Fruit fly (Drosophila melanogaster) whole organism, embryonic: ENCODE results near the gene CG8563.

Experiments
- Aef1 ChIP-seq: fragments of 200-800 bp; sonication (Bioruptor generic); IDR thresholded peaks from 3 replicates; pipeline ENCODE4 v1.3.6; 2022; ENCODE audit warnings: missing biosample characterization, missing genetic modification characterization
- Antp ChIP-seq: fragments of 200-800 bp; sonication (Bioruptor generic); optimal IDR thresholded peaks from 3 replicates; lab custom pipeline; 2016; ENCODE audit warnings: missing biosample characterization, missing genetic modification characterization
- CG10267 ChIP-seq: fragments of 200-800 bp; sonication (Bioruptor generic); optimal IDR thresholded peaks from 2 replicates; lab custom pipeline; 2018; ENCODE audit warnings: missing biosample characterization, mild to moderate bottlenecking, missing genetic modification characterization, moderate library complexity
- CG10274 ChIP-seq: fragments of 200-800 bp; sonication (Bioruptor generic); optimal IDR thresholded peaks from 3 replicates; lab custom pipeline; 2017; ENCODE audit warnings: missing biosample characterization, mild to moderate bottlenecking, missing genetic modification characterization
- CG10565 ChIP-seq: fragments of 200-800 bp; sonication (Bioruptor generic); optimal IDR thresholded peaks from 3 replicates; lab custom pipeline; 2016; ENCODE audit warnings: missing biosample characterization, mild to moderate bottlenecking, missing genetic modification characterization
- CG12659 ChIP-seq: fragments of 200-800 bp; sonication (Bioruptor generic); optimal IDR thresholded peaks from 3 replicates; lab custom pipeline; 2017; ENCODE audit warnings: mild to moderate bottlenecking, missing biosample characterization, missing genetic modification reagents, missing genetic modification characterization
- CG14441 ChIP-seq: fragments of 200-800 bp; sonication (Bioruptor generic); IDR thresholded peaks from 2 replicates; pipeline ENCODE4 v1.3.6; 2022; ENCODE audit warnings: missing biosample characterization, missing genetic modification characterization
- CG14710 ChIP-seq: fragments of 200-800 bp; sonication (Bioruptor generic); optimal IDR thresholded peaks from 3 replicates; lab custom pipeline; 2019; ENCODE audit warnings: missing biosample characterization, mild to moderate bottlenecking, missing genetic modification characterization, moderate library complexity
- CG15696 ChIP-seq: fragments of 200-800 bp; sonication (Bioruptor generic); optimal IDR thresholded peaks from 2 replicates; lab custom pipeline; 2019; ENCODE audit warnings: missing biosample characterization, mild to moderate bottlenecking, missing genetic modification characterization, moderate library complexity
- CG16779 ChIP-seq: fragments of 200-800 bp; sonication (Bioruptor generic); IDR thresholded peaks from 2 replicates; pipeline ENCODE4 v1.3.6; 2022; ENCODE audit warnings: missing biosample characterization, missing genetic modification characterization
- CG2875 ChIP-seq: fragments of 200-800 bp; sonication (Bioruptor generic); optimal IDR thresholded peaks from 2 replicates; lab custom pipeline; 2017; ENCODE audit warnings: missing biosample characterization, mild to moderate bottlenecking, missing genetic modification characterization, missing genetic modification reagents
- CG3065 ChIP-seq: fragments of 200-800 bp; sonication (Bioruptor generic); optimal IDR thresholded peaks from 2 replicates; lab custom pipeline; 2016; ENCODE audit warnings: missing biosample characterization, missing genetic modification characterization
- CG32767 ChIP-seq: fragments of 200-800 bp; sonication (Bioruptor generic); IDR thresholded peaks from 2 replicates; pipeline ENCODE4 v1.3.6; 2022; ENCODE audit warnings: missing biosample characterization, missing genetic modification characterization
- CG33213 ChIP-seq: fragments of 200-800 bp; sonication (Bioruptor generic); optimal IDR thresholded peaks from 3 replicates; lab custom pipeline; 2016; ENCODE audit warnings: missing biosample characterization, missing genetic modification characterization
- CG4360 ChIP-seq: fragments of 200-800 bp; sonication (Bioruptor generic); IDR thresholded peaks from 2 replicates; pipeline ENCODE4 v1.3.6; 2022; ENCODE audit warnings: missing biosample characterization, missing genetic modification characterization
- CG43689 ChIP-seq: fragments of 200-800 bp; sonication (Bioruptor generic); IDR thresholded peaks from 2 replicates; pipeline ENCODE4 v1.3.6; 2022; ENCODE audit warnings: missing biosample characterization, missing genetic modification characterization
- CG8359 ChIP-seq: fragments of 200-800 bp; sonication (Bioruptor generic); optimal IDR thresholded peaks from 2 replicates; lab custom pipeline; 2017; ENCODE audit warnings: missing biosample characterization, mild to moderate bottlenecking, missing genetic modification characterization, borderline replicate concordance
- CG8924 ChIP-seq: fragments of 200-800 bp; optimal IDR thresholded peaks from 3 replicates; lab custom pipeline; 2019; ENCODE audit warnings: missing biosample characterization, mild to moderate bottlenecking, missing genetic modification characterization, moderate library complexity
- CG9437 ChIP-seq: fragments of 200-800 bp; sonication (Bioruptor generic); optimal IDR thresholded peaks from 2 replicates; lab custom pipeline; 2018; ENCODE audit warnings: missing biosample characterization, mild to moderate bottlenecking, missing genetic modification characterization
- CG9817 ChIP-seq: fragments of 200-800 bp; sonication (Bioruptor generic); optimal IDR thresholded peaks from 2 replicates; lab custom pipeline; 2018; ENCODE audit warnings: missing biosample characterization, mild to moderate bottlenecking, missing genetic modification characterization, moderate library complexity
- HHEX ChIP-seq: fragments of 200-800 bp; sonication (Bioruptor generic); optimal IDR thresholded peaks from 3 replicates; lab custom pipeline; 2017; ENCODE audit warnings: missing biosample characterization, mild to moderate bottlenecking, missing genetic modification characterization, missing genetic modification reagents
- HLH54F ChIP-seq: fragments of 200-800 bp; sonication (Bioruptor generic); optimal IDR thresholded peaks from 3 replicates; lab custom pipeline; 2016; ENCODE audit warnings: missing biosample characterization, missing genetic modification characterization
- Hr78 ChIP-seq, 2 experiments: fragments of 200-800 bp in 1 of 2; fragments of >200 bp in 1 of 2; sonication (Bioruptor generic) in 1 of 2; optimal IDR thresholded peaks; 2 replicates each; lab custom pipeline; 2017 to 2019; ENCODE audit warnings: missing biosample characterization in 2 of 2, missing genetic modification characterization in 2 of 2, mild to moderate bottlenecking in 1 of 2, moderate library complexity in 1 of 2
- Lim3 ChIP-seq: fragments of 200-800 bp; sonication (Bioruptor generic); IDR thresholded peaks from 2 replicates; pipeline ENCODE4 v1.3.6; 2022; ENCODE audit warnings: missing biosample characterization, missing genetic modification characterization
- MTF-1 ChIP-seq: fragments of 200-800 bp; sonication (Bioruptor generic); optimal IDR thresholded peaks from 2 replicates; lab custom pipeline; 2018; ENCODE audit warnings: missing biosample characterization, mild to moderate bottlenecking, missing genetic modification characterization, borderline replicate concordance
- Meics ChIP-seq: fragments of 200-800 bp; sonication (Bioruptor generic); optimal IDR thresholded peaks from 2 replicates; lab custom pipeline; 2017; ENCODE audit warnings: missing biosample characterization, mild to moderate bottlenecking, missing genetic modification characterization
- Nf-YB ChIP-seq: fragments of 200-800 bp; sonication (Bioruptor generic); optimal IDR thresholded peaks from 3 replicates; lab custom pipeline; 2019; ENCODE audit warnings: missing biosample characterization, mild to moderate bottlenecking, missing genetic modification characterization, moderate library complexity
- Oli ChIP-seq: fragments of 200-800 bp; sonication (Bioruptor generic); optimal IDR thresholded peaks from 2 replicates; lab custom pipeline; 2018; ENCODE audit warnings: missing biosample characterization, mild to moderate bottlenecking, missing genetic modification characterization, moderate library complexity
- Side ChIP-seq: fragments of 200-800 bp; sonication (Bioruptor generic); optimal IDR thresholded peaks from 2 replicates; lab custom pipeline; 2016; ENCODE audit warnings: missing biosample characterization, missing genetic modification characterization
- Sry-β ChIP-seq: fragments of 200-800 bp; sonication (Bioruptor generic); optimal IDR thresholded peaks from 2 replicates; lab custom pipeline; 2018; ENCODE audit warnings: missing biosample characterization, mild to moderate bottlenecking, missing genetic modification characterization, moderate library complexity
- ab ChIP-seq: fragments of 200-800 bp; sonication (Bioruptor generic); optimal IDR thresholded peaks from 2 replicates; lab custom pipeline; 2016; ENCODE audit warnings: missing biosample characterization, missing genetic modification characterization
- ac ChIP-seq: fragments of 200-800 bp; sonication (Bioruptor generic); optimal IDR thresholded peaks from 3 replicates; lab custom pipeline; 2017; ENCODE audit warnings: missing biosample characterization, mild to moderate bottlenecking, missing genetic modification characterization
- dysf ChIP-seq: fragments of 200-800 bp; sonication (Bioruptor generic); IDR thresholded peaks from 3 replicates; pipeline ENCODE4 v1.3.6; 2022; ENCODE audit warnings: missing biosample characterization, missing genetic modification characterization
- gfzf ChIP-seq: fragments of 200-800 bp; sonication (Bioruptor generic); optimal IDR thresholded peaks from 2 replicates; lab custom pipeline; 2016; ENCODE audit warnings: missing biosample characterization, mild to moderate bottlenecking, missing genetic modification characterization, moderate library complexity
- gro ChIP-seq: fragments of 200-800 bp; sonication (Bioruptor generic); optimal IDR thresholded peaks from 2 replicates; lab custom pipeline; 2016; ENCODE audit warnings: missing biosample characterization, missing genetic modification characterization
- ham ChIP-seq: fragments of 200-800 bp; sonication (Bioruptor generic); IDR thresholded peaks from 2 replicates; pipeline ENCODE4 v1.3.6; 2022; ENCODE audit warnings: missing biosample characterization, missing genetic modification characterization
- hb ChIP-seq: fragments of 200-800 bp; sonication (Bioruptor generic); IDR thresholded peaks from 3 replicates; pipeline ENCODE4 v1.3.6; 2022; ENCODE audit warnings: missing biosample characterization, missing genetic modification characterization; ENCODE audit not compliant: partially characterized antibody
- jing ChIP-seq: fragments of 200-800 bp; sonication (Bioruptor generic); optimal IDR thresholded peaks from 2 replicates; lab custom pipeline; 2018; ENCODE audit warnings: missing biosample characterization, mild to moderate bottlenecking, missing genetic modification characterization
- jumu ChIP-seq: fragments of 200-800 bp; sonication (Bioruptor generic); optimal IDR thresholded peaks from 3 replicates; lab custom pipeline; 2016; ENCODE audit warnings: missing biosample characterization, missing genetic modification characterization
- maf-S ChIP-seq: fragments of 200-800 bp; sonication (Bioruptor generic); optimal IDR thresholded peaks from 2 replicates; lab custom pipeline; 2016; ENCODE audit warnings: missing biosample characterization, missing genetic modification characterization
- pho ChIP-seq: fragments of 200-800 bp; sonication (Bioruptor generic); optimal IDR thresholded peaks from 2 replicates; lab custom pipeline; 2016; ENCODE audit warnings: missing biosample characterization, missing genetic modification characterization
- pita ChIP-seq: fragments of 200-800 bp; sonication (Bioruptor generic); optimal IDR thresholded peaks from 2 replicates; lab custom pipeline; 2017; ENCODE audit warnings: missing biosample characterization, mild to moderate bottlenecking, missing genetic modification characterization
- pum ChIP-seq: fragments of 200-800 bp; sonication (Bioruptor generic); optimal IDR thresholded peaks from 2 replicates; lab custom pipeline; 2016; ENCODE audit warnings: missing biosample characterization, missing genetic modification characterization
- repo ChIP-seq: fragments of 200-800 bp; sonication (Bioruptor generic); optimal IDR thresholded peaks from 2 replicates; lab custom pipeline; 2016; ENCODE audit warnings: missing biosample characterization, missing genetic modification characterization
- seq ChIP-seq: fragments of 200-800 bp; sonication (Bioruptor generic); IDR thresholded peaks from 2 replicates; pipeline ENCODE4 v1.3.6; 2022; ENCODE audit warnings: missing biosample characterization, missing genetic modification characterization
- stwl ChIP-seq: fragments of 200-800 bp; sonication (Bioruptor generic); optimal IDR thresholded peaks from 3 replicates; lab custom pipeline; 2018; ENCODE audit warnings: missing biosample characterization, mild to moderate bottlenecking, missing genetic modification characterization, moderate library complexity
- tna ChIP-seq: fragments of 200-800 bp; sonication (Bioruptor generic); IDR thresholded peaks from 2 replicates; pipeline ENCODE4 v1.3.6; 2022; ENCODE audit warnings: missing biosample characterization, missing genetic modification characterization; ENCODE audit not compliant: partially characterized antibody
- ttk ChIP-seq: fragments of 200-800 bp; sonication (Bioruptor generic); IDR thresholded peaks from 2 replicates; pipeline ENCODE4 v2.1.2; 2022; ENCODE audit warnings: missing biosample characterization, missing genetic modification characterization
- twi ChIP-seq: fragments of 200-800 bp; optimal IDR thresholded peaks from 2 replicates; lab custom pipeline; 2019; ENCODE audit warnings: missing biosample characterization, mild to moderate bottlenecking, missing genetic modification characterization, moderate library complexity

Gene CG8563

DNA sequence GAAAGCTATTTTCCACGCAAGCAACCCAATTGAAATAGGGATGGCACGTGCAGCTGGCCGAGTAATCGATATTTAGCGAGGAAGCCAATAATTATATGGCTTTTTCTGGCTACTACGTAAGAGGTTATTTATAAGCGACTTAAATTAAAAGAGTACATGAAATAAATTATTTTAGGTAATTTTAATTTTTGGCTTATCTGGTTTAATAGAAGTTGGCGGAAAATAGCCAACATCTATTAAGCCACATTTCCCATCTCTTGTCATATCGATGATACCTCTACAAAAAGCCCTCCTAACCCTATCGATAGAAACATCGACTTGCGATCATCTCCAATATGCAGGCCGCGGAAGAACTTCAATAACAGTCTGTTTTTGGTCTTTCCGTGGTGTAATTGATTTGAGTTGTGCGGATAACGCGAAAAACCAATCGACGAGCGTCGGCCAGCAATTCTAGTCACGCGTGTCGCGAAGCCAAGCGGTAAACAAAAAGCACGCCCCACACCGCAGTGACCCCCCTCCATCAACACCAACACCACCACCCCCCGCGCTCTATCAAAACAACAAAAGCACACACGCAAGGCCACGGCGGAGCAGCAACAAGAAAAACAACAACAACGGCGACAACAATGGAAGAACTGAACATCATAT lies 42.4 kb upstream of the CG8563 start, which contains the start of the genes Srp19 and qm (continued):
- TF ChIP-seq dysf (GFP tag; lab: Robert Waterston, UW) (peak; percentile 64), CG9437 (no peak), maf-S (peak; percentile 61), Hr78 (GFP tag; optimal IDR thresholded peaks at IDR 0.05; lab: Kevin White, UChicago) (peak in 1 of 2 experiments; percentile 96), Nf-YB (GFP tag; lab: Kevin White, UChicago) (peak; percentile 39), gfzf (GFP tag; lab: Kevin White, UChicago) (no peak), CG10274 (GFP tag; lab: Kevin White, UChicago) (no peak), Meics (GFP tag; lab: Kevin White, UChicago) (peak; percentile 14), CG4360 (GFP tag; lab: Robert Waterston, UW) (peak; percentile 79), tna (GFP tag; lab: Robert Waterston, UW) (peak; percentile 54), seq (no peak), CG3065 (GFP tag; lab: Kevin White, UChicago) (no peak), pho (peak; percentile 69), CG10565 (GFP tag; lab: Kevin White, UChicago) (no peak), CG15696 (tag; lab: Kevin White, UChicago) (peak; percentile 53), CG32767 (GFP tag; lab: Robert Waterston, UW) (no peak), jumu (GFP tag; lab: Kevin White, UChicago) (peak; percentile 64), CG14710 (tag; lab: Kevin White, UChicago) (peak; percentile 60), ttk (GFP tag; lab: Robert Waterston, UW) (no peak), CG8924 (tag; lab: Kevin White, UChicago) (peak; percentile 46), Aef1 (GFP tag; lab: Robert Waterston, UW) (peak; percentile 88), gro (GFP tag; lab: Kevin White, UChicago) (peak; percentile 36), CG43689 (GFP tag; lab: Robert Waterston, UW) (no peak), CG12659 (GFP tag; lab: Kevin White, UChicago) (peak; percentile 63), pum (peak; percentile 57), CG33213 (no peak), CG9817 (peak; percentile 75), twi (tag; lab: Kevin White, UChicago) (no peak), ham (no peak), Lim3 (no peak), Antp (GFP tag; lab: Kevin White, UChicago) (peak; percentile 60), Side (GFP tag; lab: Kevin White, UChicago) (peak; percentile 77), HHEX (GFP tag; lab: Kevin White, UChicago) (no peak), stwl (tag; lab: Kevin White, UChicago) (peak; percentile 20), CG10267 (tag; lab: Kevin White, UChicago) (peak; percentile 40), CG2875 (no peak), HLH54F (GFP tag; lab: Kevin White, UChicago) (peak; percentile 47), pita (GFP tag; lab: Kevin White, UChicago) (no peak), ac (GFP tag; lab: Kevin White, UChicago) (no peak), CG8359 (no peak), MTF-1 (GFP tag; lab: Kevin White, UChicago) (no peak), CG16779 (peak; percentile 59; the same call in 1 of the 2 replicates), CG14441 (no peak), hb (GFP tag; lab: Robert Waterston, UW) (peak; percentile 71), repo (GFP tag; lab: Kevin White, UChicago) (no peak), Oli (peak; percentile 5), ab (no peak), jing (GFP tag; lab: Kevin White, UChicago) (no peak), Sry-β (peak; percentile 93)
